Worm (Caenorhabditis elegans) whole organism, midembryonic: ENCODE measurements around the gene R11D1.13.

ENCODE experiments used
- T22C8.4 ChIP-seq: fragments of 200-800 bp; sonication (Bioruptor generic); IDR thresholded peaks from 2 replicates; pipeline ENCODE4 v1.3.6; 2022; ENCODE audit warnings: missing genetic modification characterization, missing compliant biosample characterization
- cog-1 ChIP-seq: sonication (generic microtip); optimal IDR thresholded peaks from 2 replicates; lab custom pipeline; 2016; ENCODE audit warnings: missing genetic modification characterization, missing compliant biosample characterization
- flt-1 ChIP-seq: fragments of 200-800 bp; sonication (Bioruptor generic); IDR thresholded peaks from 2 replicates; pipeline ENCODE4 v1.3.6; 2022; ENCODE audit warnings: missing genetic modification characterization, missing compliant biosample characterization
- klf-2 ChIP-seq: fragments of 200-800 bp; sonication (Bioruptor generic); conservative IDR thresholded peaks from 2 replicates; pipeline ENCODE4 v1.3.6; 2022; ENCODE audit warnings: missing genetic modification reagents, missing genetic modification characterization, missing compliant biosample characterization
- med-1 ChIP-seq: sonication (generic microtip); optimal IDR thresholded peaks from 2 replicates; lab custom pipeline; 2017; ENCODE audit warnings: missing genetic modification characterization, mild to moderate bottlenecking, missing compliant biosample characterization, antibody characterized with exemption, missing genetic modification reagents; ENCODE audit not compliant: insufficient read depth
- ref-1 ChIP-seq: fragments of 200-800 bp; sonication (Bioruptor generic); conservative IDR thresholded peaks from 2 replicates; pipeline ENCODE4 v1.3.6; 2022; ENCODE audit warnings: missing genetic modification reagents, missing genetic modification characterization, missing compliant biosample characterization
- tab-1 ChIP-seq: fragments of 200-800 bp; sonication (Bioruptor generic); IDR thresholded peaks from 2 replicates; pipeline ENCODE4 v1.3.6; 2022; ENCODE audit warnings: missing genetic modification characterization, missing compliant biosample characterization
- ztf-23 ChIP-seq: fragments of 200-800 bp; sonication (Bioruptor generic); IDR thresholded peaks from 2 replicates; pipeline ENCODE4 v1.3.6; 2022; ENCODE audit warnings: missing genetic modification reagents, missing genetic modification characterization, missing compliant biosample characterization
- ztf-29 ChIP-seq: fragments of 200-800 bp; sonication (Bioruptor generic); IDR thresholded peaks from 2 replicates; pipeline ENCODE4 v1.3.6; 2022; ENCODE audit warnings: missing genetic modification reagents, missing genetic modification characterization, missing compliant biosample characterization

R11D1.13 gene

ce11 chrV:12773222-12773621 is 46.3 kb downstream of the R11D1.13 start, which contains the start of gene ZC455.1:
TSS of gene ZC455.1 (plus strand) at chrV:12773522.
- no peak for TF ChIP-seq tab-1

- TF ChIP-seq klf-2 (GFP tag; lab: Robert Waterston, UW) (no peak), ztf-29 (GFP tag; lab: Robert Waterston, UW) (no peak), tab-1 (no peak), ref-1 (GFP tag; lab: Robert Waterston, UW) (no peak), ztf-23 (GFP tag; lab: Robert Waterston, UW) (no peak), med-1 (GFP tag; lab: Kevin White, UChicago) (no peak), flt-1 (GFP tag; lab: Robert Waterston, UW) (no peak), T22C8.4 (GFP tag; lab: Robert Waterston, UW) (no peak), cog-1 (tag; lab: Kevin White, UChicago) (no peak)
Measured at ce11 chrV:12773852-12774251, 46.9 kb downstream of the R11D1.13 start.
